Worm (Caenorhabditis elegans): ENCODE results near the gene W06G6.11.

- TF ChIP-seq cnd-1 (tag; optimal IDR thresholded peaks at IDR 0.05): no peak
- no peak for TF ChIP-seq drap-1 (GFP tag; optimal IDR thresholded peaks at IDR 0.05)
- TF ChIP-seq mep-1 (tag; optimal IDR thresholded peaks at IDR 0.05): no peak
- no peak for TF ChIP-seq zip-8 (tag; optimal IDR thresholded peaks at IDR 0.05)
- no peak for TF ChIP-seq bed-3 (GFP tag; optimal IDR thresholded peaks at IDR 0.05)
- no peak for TF ChIP-seq sptf-1 (tag; optimal IDR thresholded peaks at IDR 0.05)
- TF ChIP-seq unc-62 (GFP tag; optimal IDR thresholded peaks at IDR 0.05): no peak
Measured at ce11 chrV:16608478-16608877, 40.6 kb downstream of the W06G6.11 start.

Measured in whole organism, mixed stage, embryonic.